Fruit fly (Drosophila melanogaster) Kc167 (cell line): ENCODE results near the gene Sirt1.

Experiments used
- h ChIP-seq: fragments of >200 bp; optimal IDR thresholded peaks from 3 replicates; lab custom pipeline; 2018; ENCODE audit warnings: missing external identifiers
- psq ChIP-seq: fragments of >200 bp; optimal IDR thresholded peaks from 2 replicates; lab custom pipeline; 2017; ENCODE audit warnings: missing external identifiers
- ttk ChIP-seq: sonication (Bioruptor generic); optimal IDR thresholded peaks from 2 replicates; lab custom pipeline; 2017; ENCODE audit warnings: missing external identifiers

DNA sequence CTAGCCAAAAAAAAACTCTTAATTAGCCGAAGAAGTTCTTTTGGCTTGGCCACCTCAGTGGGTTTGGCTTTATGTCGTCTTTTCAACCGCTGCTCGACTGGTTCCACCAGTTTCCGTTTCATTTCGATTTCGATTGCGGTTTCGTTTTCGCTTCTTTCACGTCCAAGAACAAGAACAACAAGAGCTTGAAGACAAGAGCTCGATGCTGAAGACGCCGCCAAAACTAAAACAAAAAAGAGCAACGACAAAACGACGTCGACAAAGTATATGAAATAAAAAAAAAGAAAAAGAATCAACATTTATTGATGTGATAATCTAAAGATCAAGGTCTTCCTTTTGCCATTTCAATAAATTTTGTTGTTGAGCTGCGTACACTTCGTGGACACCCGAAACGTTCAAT, 42.8 kb upstream of the Sirt1 start:
- TF ChIP-seq ttk (no peak), psq (lab: Kevin White, UChicago) (no peak), h (lab: Kevin White, UChicago) (no peak)
